Fruit fly (Drosophila melanogaster): Measurements from ENCODE around the gene pes.

DNA sequence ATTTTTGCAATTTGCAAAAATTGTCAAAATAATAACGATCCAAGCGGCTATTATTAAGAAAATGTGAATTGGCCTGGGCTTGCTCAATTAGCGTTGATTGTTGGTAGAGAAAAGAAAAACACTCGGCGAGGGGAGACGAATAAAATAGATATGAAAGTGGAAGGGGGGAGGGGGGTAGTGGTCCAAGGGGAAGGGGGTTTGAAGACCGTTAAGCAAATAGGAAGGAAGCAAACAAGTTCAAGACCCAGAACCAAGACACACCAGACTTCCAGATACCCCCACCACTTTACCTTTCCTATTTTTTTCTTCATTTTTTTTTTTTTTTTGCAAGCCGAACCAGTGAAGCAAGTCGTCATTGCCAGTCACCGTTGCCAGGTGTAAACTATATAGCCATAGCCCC lies 24.7 kb downstream of the pes start:
- TF ChIP-seq pan (optimal IDR thresholded peaks at IDR 0.05) (no peak), Dll (optimal IDR thresholded peaks at IDR 0.05) (no peak)
